Fruit fly (Drosophila melanogaster) whole organism, embryonic: ENCODE results near the gene tws.

ENCODE experiments used
- Aef1 ChIP-seq: fragments of 200-800 bp; sonication (Bioruptor generic); IDR thresholded peaks from 3 replicates; pipeline ENCODE4 v1.3.6; 2022; ENCODE audit warnings: missing biosample characterization, missing genetic modification characterization
- CG10565 ChIP-seq: fragments of 200-800 bp; sonication (Bioruptor generic); optimal IDR thresholded peaks from 3 replicates; lab custom pipeline; 2016; ENCODE audit warnings: missing biosample characterization, mild to moderate bottlenecking, missing genetic modification characterization
- CG12071 ChIP-seq: fragments of 200-800 bp; sonication (Bioruptor generic); optimal IDR thresholded peaks from 3 replicates; lab custom pipeline; 2018; ENCODE audit warnings: missing biosample characterization, mild to moderate bottlenecking, missing genetic modification characterization
- CG12104 ChIP-seq: fragments of 200-800 bp; sonication (Bioruptor generic); optimal IDR thresholded peaks from 3 replicates; lab custom pipeline; 2016; ENCODE audit warnings: missing biosample characterization, missing genetic modification characterization
- CG12391 ChIP-seq: fragments of 200-800 bp; sonication (Bioruptor generic); optimal IDR thresholded peaks from 3 replicates; lab custom pipeline; 2018; ENCODE audit warnings: missing biosample characterization, mild to moderate bottlenecking, missing genetic modification characterization, moderate library complexity
- CG13123 ChIP-seq: fragments of 200-800 bp; sonication (Bioruptor generic); optimal IDR thresholded peaks from 2 replicates; lab custom pipeline; 2016; ENCODE audit warnings: missing biosample characterization, missing genetic modification characterization
- CG14441 ChIP-seq: fragments of 200-800 bp; sonication (Bioruptor generic); IDR thresholded peaks from 2 replicates; pipeline ENCODE4 v1.3.6; 2022; ENCODE audit warnings: missing biosample characterization, missing genetic modification characterization
- CG14860 ChIP-seq: fragments of 200-800 bp; sonication (Bioruptor generic); IDR thresholded peaks from 3 replicates; pipeline ENCODE4 v1.3.6; 2022; ENCODE audit warnings: missing biosample characterization, missing genetic modification characterization; ENCODE audit not compliant: partially characterized antibody
- CG15696 ChIP-seq: fragments of 200-800 bp; sonication (Bioruptor generic); optimal IDR thresholded peaks from 2 replicates; lab custom pipeline; 2019; ENCODE audit warnings: missing biosample characterization, mild to moderate bottlenecking, missing genetic modification characterization, moderate library complexity
- CG17186 ChIP-seq: fragments of 200-800 bp; sonication (Bioruptor generic); optimal IDR thresholded peaks from 3 replicates; lab custom pipeline; 2017; ENCODE audit warnings: missing biosample characterization, missing genetic modification reagents, missing genetic modification characterization
- CG2199 ChIP-seq: fragments of 200-800 bp; sonication (Bioruptor generic); IDR thresholded peaks from 3 replicates; pipeline ENCODE4 v1.3.6; 2022; ENCODE audit warnings: missing biosample characterization, missing genetic modification characterization
- CG2202 ChIP-seq: fragments of 200-800 bp; sonication (Bioruptor generic); optimal IDR thresholded peaks from 2 replicates; lab custom pipeline; 2018; ENCODE audit warnings: missing biosample characterization, mild to moderate bottlenecking, missing genetic modification characterization
- CG2889 ChIP-seq: fragments of 200-800 bp; sonication (Bioruptor generic); IDR thresholded peaks from 3 replicates; pipeline ENCODE4 v1.3.6; 2022; ENCODE audit warnings: missing biosample characterization, missing genetic modification characterization
- CG3847 ChIP-seq: fragments of 200-800 bp; sonication (Bioruptor generic); IDR thresholded peaks from 2 replicates; pipeline ENCODE4 v1.3.6; 2022; ENCODE audit warnings: missing biosample characterization, missing genetic modification characterization
- CG43689 ChIP-seq: fragments of 200-800 bp; sonication (Bioruptor generic); IDR thresholded peaks from 2 replicates; pipeline ENCODE4 v1.3.6; 2022; ENCODE audit warnings: missing biosample characterization, missing genetic modification characterization
- CG4854 ChIP-seq: fragments of 200-800 bp; sonication (Bioruptor generic); optimal IDR thresholded peaks from 2 replicates; lab custom pipeline; 2016; ENCODE audit warnings: missing biosample characterization, missing genetic modification characterization, inconsistent platforms
- CG5180 ChIP-seq: fragments of 200-800 bp; sonication (Bioruptor generic); optimal IDR thresholded peaks from 3 replicates; lab custom pipeline; 2017; ENCODE audit warnings: missing biosample characterization, missing genetic modification characterization, mild to moderate bottlenecking, moderate library complexity, missing genetic modification reagents
- Deaf1 ChIP-seq: fragments of 200-800 bp; optimal IDR thresholded peaks from 3 replicates; lab custom pipeline; 2019; ENCODE audit warnings: missing biosample characterization, mild to moderate bottlenecking, missing genetic modification characterization, moderate library complexity
- Dip2 ChIP-seq: fragments of 200-800 bp; sonication (Bioruptor generic); IDR thresholded peaks from 2 replicates; pipeline ENCODE4 v1.3.6; 2022; ENCODE audit warnings: missing biosample characterization, missing genetic modification characterization
- Lim3 ChIP-seq: fragments of 200-800 bp; sonication (Bioruptor generic); IDR thresholded peaks from 2 replicates; pipeline ENCODE4 v1.3.6; 2022; ENCODE audit warnings: missing biosample characterization, missing genetic modification characterization
- Ravus ChIP-seq: fragments of 200-800 bp; sonication (Bioruptor generic); IDR thresholded peaks from 2 replicates; pipeline ENCODE4 v1.3.6; 2022; ENCODE audit warnings: missing biosample characterization, missing genetic modification characterization
- Scr ChIP-seq: fragments of 200-800 bp; sonication (Bioruptor generic); IDR thresholded peaks from 2 replicates; pipeline ENCODE4 v1.3.6; 2022; ENCODE audit warnings: missing biosample characterization, missing genetic modification characterization; ENCODE audit not compliant: partially characterized antibody
- Side ChIP-seq: fragments of 200-800 bp; sonication (Bioruptor generic); optimal IDR thresholded peaks from 2 replicates; lab custom pipeline; 2016; ENCODE audit warnings: missing biosample characterization, missing genetic modification characterization
- Six4 ChIP-seq: fragments of 200-800 bp; sonication (Bioruptor generic); optimal IDR thresholded peaks from 2 replicates; lab custom pipeline; 2016; ENCODE audit warnings: missing biosample characterization, missing genetic modification characterization
- Ssrp ChIP-seq: fragments of 200-800 bp; sonication (Bioruptor generic); optimal IDR thresholded peaks from 2 replicates; lab custom pipeline; 2018; ENCODE audit warnings: missing biosample characterization, mild to moderate bottlenecking, missing genetic modification characterization, moderate library complexity
- az2 ChIP-seq: fragments of 200-800 bp; sonication (Bioruptor generic); optimal IDR thresholded peaks from 3 replicates; lab custom pipeline; 2016; ENCODE audit warnings: missing biosample characterization, missing genetic modification characterization
- crc ChIP-seq: fragments of 200-800 bp; sonication (Bioruptor generic); optimal IDR thresholded peaks from 2 replicates; lab custom pipeline; 2016; ENCODE audit warnings: missing biosample characterization, missing genetic modification characterization
- grn ChIP-seq: fragments of 200-800 bp; sonication (Bioruptor generic); optimal IDR thresholded peaks from 3 replicates; lab custom pipeline; 2017; ENCODE audit warnings: missing biosample characterization, missing genetic modification characterization
- ham ChIP-seq: fragments of 200-800 bp; sonication (Bioruptor generic); IDR thresholded peaks from 2 replicates; pipeline ENCODE4 v1.3.6; 2022; ENCODE audit warnings: missing biosample characterization, missing genetic modification characterization
- hb ChIP-seq: fragments of 200-800 bp; sonication (Bioruptor generic); IDR thresholded peaks from 3 replicates; pipeline ENCODE4 v1.3.6; 2022; ENCODE audit warnings: missing biosample characterization, missing genetic modification characterization; ENCODE audit not compliant: partially characterized antibody
- hkb ChIP-seq, 2 experiments: fragments of 200-800 bp in 1 of 2; fragments of >200 bp in 1 of 2; sonication (Bioruptor generic) in 1 of 2; IDR thresholded peaks in 1 of 2; optimal IDR thresholded peaks in 1 of 2; 2 replicates each; pipeline versions ENCODE4 v1.3.6 to Lab custom; 2017 to 2022; ENCODE audit warnings: missing biosample characterization in 1 of 2, missing genetic modification characterization in 1 of 2
- insv ChIP-seq, 2 experiments: fragments of 200-800 bp; sonication (Bioruptor generic); optimal IDR thresholded peaks; 3 replicates each; lab custom pipeline; 2016 to 2018; ENCODE audit warnings: missing biosample characterization in 2 of 2, missing genetic modification characterization in 2 of 2
- jigr1 ChIP-seq: fragments of 200-800 bp; sonication (Bioruptor generic); IDR thresholded peaks from 3 replicates; pipeline ENCODE4 v1.3.6; 2022; ENCODE audit warnings: missing biosample characterization, missing genetic modification characterization
- klu ChIP-seq: fragments of 200-800 bp; sonication (Bioruptor generic); IDR thresholded peaks from 2 replicates; pipeline ENCODE4 v1.3.6; 2022; ENCODE audit warnings: missing biosample characterization, missing genetic modification characterization
- lilli ChIP-seq: fragments of 200-800 bp; sonication (Bioruptor generic); optimal IDR thresholded peaks from 3 replicates; lab custom pipeline; 2016; ENCODE audit warnings: missing biosample characterization, missing genetic modification characterization
- lmd ChIP-seq: fragments of 200-800 bp; sonication (Bioruptor generic); IDR thresholded peaks from 2 replicates; pipeline ENCODE4 v1.3.6; 2022; ENCODE audit warnings: missing biosample characterization, missing genetic modification characterization
- lov ChIP-seq, 2 experiments: fragments of 200-800 bp in 1 of 2; fragments of >200 bp in 1 of 2; sonication (Bioruptor generic) in 1 of 2; IDR thresholded peaks in 1 of 2; optimal IDR thresholded peaks in 1 of 2; 2 replicates in 1 of 2; 3 replicates in 1 of 2; pipeline versions ENCODE4 v1.3.6 to Lab custom; 2017 to 2022; ENCODE audit warnings: missing biosample characterization in 1 of 2, missing genetic modification characterization in 1 of 2
- oc ChIP-seq: fragments of 200-800 bp; sonication (Bioruptor generic); optimal IDR thresholded peaks from 2 replicates; lab custom pipeline; 2018; ENCODE audit warnings: missing biosample characterization, mild to moderate bottlenecking, missing genetic modification characterization, moderate library complexity
- pfk ChIP-seq: fragments of 200-800 bp; sonication (Bioruptor generic); optimal IDR thresholded peaks from 2 replicates; lab custom pipeline; 2018; ENCODE audit warnings: missing biosample characterization, mild to moderate bottlenecking, missing genetic modification characterization, moderate library complexity
- prd ChIP-seq, 3 experiments: fragments of >200 bp in 2 of 3; fragments of 200-800 bp in 1 of 3; sonication (Bioruptor generic) in 1 of 3; optimal IDR thresholded peaks in 2 of 3; IDR thresholded peaks in 1 of 3; 2 replicates in 2 of 3; 3 replicates in 1 of 3; pipeline versions ENCODE4 v1.3.6 to Lab custom; 2017 to 2022; ENCODE audit warnings: missing biosample characterization in 1 of 3, missing genetic modification characterization in 1 of 3
- pros ChIP-seq: fragments of 200-800 bp; sonication (Bioruptor generic); optimal IDR thresholded peaks from 3 replicates; lab custom pipeline; 2019; ENCODE audit warnings: missing biosample characterization, mild to moderate bottlenecking, missing genetic modification characterization, moderate library complexity
- psq ChIP-seq: fragments of 200-800 bp; sonication (Bioruptor generic); optimal IDR thresholded peaks from 2 replicates; lab custom pipeline; 2017; ENCODE audit warnings: missing biosample characterization, missing genetic modification characterization
- sna ChIP-seq: fragments of 200-800 bp; sonication (Bioruptor generic); IDR thresholded peaks from 2 replicates; pipeline ENCODE4 v1.3.6; 2022; ENCODE audit warnings: missing biosample characterization, missing genetic modification characterization; ENCODE audit not compliant: partially characterized antibody
- tio ChIP-seq: fragments of 200-800 bp; sonication (Bioruptor generic); optimal IDR thresholded peaks from 2 replicates; lab custom pipeline; 2017; ENCODE audit warnings: missing biosample characterization, missing genetic modification characterization, inconsistent platforms
- tll ChIP-seq, 2 experiments: fragments of 200-800 bp in 1 of 2; fragments of >200 bp in 1 of 2; sonication (Bioruptor generic) in 1 of 2; optimal IDR thresholded peaks; 2 replicates each; lab custom pipeline; 2017 to 2019; ENCODE audit warnings: missing biosample characterization in 2 of 2, missing genetic modification characterization in 2 of 2, mild to moderate bottlenecking in 1 of 2, moderate library complexity in 1 of 2
- wdn ChIP-seq: fragments of 200-800 bp; sonication (Bioruptor generic); IDR thresholded peaks from 2 replicates; pipeline ENCODE4 v1.3.6; 2022; ENCODE audit warnings: missing biosample characterization, missing genetic modification characterization
- zen ChIP-seq: fragments of 200-800 bp; sonication (Bioruptor generic); optimal IDR thresholded peaks from 3 replicates; lab custom pipeline; 2018; ENCODE audit warnings: missing biosample characterization, mild to moderate bottlenecking, missing genetic modification characterization, moderate library complexity
- zen2 ChIP-seq: fragments of 200-800 bp; sonication (Bioruptor generic); IDR thresholded peaks from 3 replicates; pipeline ENCODE4 v1.3.6; 2022; ENCODE audit warnings: missing biosample characterization, missing genetic modification characterization; ENCODE audit not compliant: partially characterized antibody

Gene tws

dm6 chr3R:10111150-10111814, 28.3 kb downstream of the tws start (continued):
- TF ChIP-seq CG12071 (GFP tag; lab: Kevin White, UChicago), result no peak
- no peak for TF ChIP-seq Dip2
- no peak for TF ChIP-seq lmd (GFP tag; lab: Robert Waterston, UW)
- no peak for TF ChIP-seq Scr
- no peak for TF ChIP-seq CG2889 (GFP tag; lab: Robert Waterston, UW)
- TF ChIP-seq grn (GFP tag; lab: Kevin White, UChicago), result no peak
- TF ChIP-seq CG12104 (GFP tag; lab: Kevin White, UChicago), result no peak
- TF ChIP-seq Lim3 (GFP tag; lab: Robert Waterston, UW), result no peak
- no peak for TF ChIP-seq prd (optimal IDR thresholded peaks at IDR 0.05; lab: Kevin White, UChicago)
- TF ChIP-seq prd (GFP tag; IDR thresholded peaks at IDR 0.05; lab: Robert Waterston, UW), result no peak
- TF ChIP-seq CG13123, result no peak
- TF ChIP-seq pros (GFP tag; lab: Kevin White, UChicago), result peak; percentile 7
- TF ChIP-seq crc, result no peak
- no peak for TF ChIP-seq hkb (optimal IDR thresholded peaks at IDR 0.05; lab: Kevin White, UChicago)
- TF ChIP-seq hkb (GFP tag; IDR thresholded peaks at IDR 0.05; lab: Robert Waterston, UW), result no peak
- no peak for TF ChIP-seq jigr1 (GFP tag; lab: Robert Waterston, UW)
- no peak for TF ChIP-seq Aef1
- no peak for TF ChIP-seq CG4854
- TF ChIP-seq Deaf1 (tag; lab: Kevin White, UChicago), result peak; percentile 24
- TF ChIP-seq Six4 (GFP tag; lab: Kevin White, UChicago), result no peak
- TF ChIP-seq ham, result no peak
- TF ChIP-seq Ravus (GFP tag; lab: Robert Waterston, UW), result no peak
- TF ChIP-seq CG43689 (GFP tag; lab: Robert Waterston, UW), result no peak
- TF ChIP-seq CG10565, result no peak
- no peak for TF ChIP-seq pfk
- peak in 1 of 2 experiments; percentile 73 for TF ChIP-seq tll (GFP tag; optimal IDR thresholded peaks at IDR 0.05; lab: Kevin White, UChicago)
- 0 out of 3 replicates have a peak, but pooled peaks have one; percentile 34 for TF ChIP-seq hb (GFP tag; lab: Robert Waterston, UW)
- TF ChIP-seq klu (GFP tag; lab: Robert Waterston, UW), result no peak
- TF ChIP-seq CG2202 (tag; lab: Kevin White, UChicago), result no peak
- no peak for TF ChIP-seq CG3847 (GFP tag; lab: Robert Waterston, UW)
- no peak for TF ChIP-seq tio (GFP tag; lab: Kevin White, UChicago)
- no peak for TF ChIP-seq CG5180 (GFP tag; lab: Kevin White, UChicago)
- no peak for TF ChIP-seq lilli (GFP tag; lab: Kevin White, UChicago)
- TF ChIP-seq lov (optimal IDR thresholded peaks at IDR 0.05; lab: Kevin White, UChicago), result no peak
- no peak for TF ChIP-seq lov (GFP tag; IDR thresholded peaks at IDR 0.05; lab: Robert Waterston, UW)
- no peak for TF ChIP-seq CG17186 (GFP tag; lab: Kevin White, UChicago)
- TF ChIP-seq CG15696 (tag; lab: Kevin White, UChicago), result no peak
- TF ChIP-seq CG2199 (GFP tag; lab: Robert Waterston, UW), result no peak
- peak; percentile 7 for TF ChIP-seq CG12391
- no peak for TF ChIP-seq oc (tag; lab: Kevin White, UChicago)
- 0 out of 3 replicates have a peak, but pooled peaks have one; percentile 6 for TF ChIP-seq zen2
- TF ChIP-seq Ssrp (tag; lab: Kevin White, UChicago), result no peak
- TF ChIP-seq zen (tag; lab: Kevin White, UChicago), result peak; percentile 52
- no peak for TF ChIP-seq CG14860 (GFP tag; lab: Robert Waterston, UW)
- TF ChIP-seq sna, result no peak
- TF ChIP-seq az2 (GFP tag; lab: Kevin White, UChicago), result no peak
- TF ChIP-seq CG14441 (GFP tag; lab: Robert Waterston, UW), result no peak
- TF ChIP-seq insv (GFP tag; optimal IDR thresholded peaks at IDR 0.05; lab: Kevin White, UChicago), result peak in 1 of 2 experiments; percentile 46
- no peak for TF ChIP-seq psq
- no peak for TF ChIP-seq wdn
- TF ChIP-seq Side (GFP tag; lab: Kevin White, UChicago), result no peak
